Fruit fly (Drosophila melanogaster) Kc167 (cell line): ENCODE data around the gene CG12984.

Experiments used
- Myc ChIP-seq: fragments of >200 bp; optimal IDR thresholded peaks from 2 replicates; lab custom pipeline; 2017; ENCODE audit warnings: missing external identifiers
- psq ChIP-seq: fragments of >200 bp; optimal IDR thresholded peaks from 2 replicates; lab custom pipeline; 2017; ENCODE audit warnings: missing external identifiers

DNA sequence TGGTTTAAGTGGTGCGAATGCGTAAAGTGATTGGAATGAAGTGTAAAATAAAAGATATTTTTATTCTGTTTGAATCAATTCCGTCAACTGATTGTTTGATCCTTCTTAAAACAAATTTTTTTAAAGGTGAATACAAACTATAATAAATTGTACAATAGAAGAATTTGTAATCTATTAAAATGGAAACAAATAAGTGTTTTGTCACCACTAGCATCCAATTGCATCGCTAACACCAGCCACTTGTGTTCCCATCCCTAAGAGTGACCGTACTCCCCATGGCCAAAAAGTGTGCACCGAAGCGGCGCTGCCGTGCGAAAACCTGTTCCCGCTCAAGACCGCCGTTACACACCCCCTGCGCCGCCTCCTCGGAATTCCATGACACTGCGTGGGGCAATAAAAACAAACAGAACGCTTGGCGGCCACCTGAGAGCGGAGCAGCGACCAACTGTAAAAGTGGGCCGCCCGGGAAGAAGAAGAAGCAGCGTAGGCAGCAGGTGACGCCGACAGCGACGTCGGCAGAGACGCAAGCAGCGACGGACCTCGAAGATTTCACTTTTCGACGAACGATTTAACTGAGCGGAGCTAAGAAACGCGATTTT is 36.3 kb downstream of the CG12984 start, which contains the start of gene Pdss2:
- TF ChIP-seq Myc (lab: Kevin White, UChicago) (no peak), psq (lab: Kevin White, UChicago) (no peak)
